Worm (Caenorhabditis elegans) whole organism, L2 larva: Measurements from ENCODE around the gene arrd-26.

Experiments used
- C34F6.9 ChIP-seq: fragments of 150-350 bp; optimal IDR thresholded peaks from 2 replicates; lab custom pipeline; 2014; ENCODE audit warnings: missing biosample characterization, missing genetic modification characterization
- F13H6.1 ChIP-seq: sonication (generic microtip); optimal IDR thresholded peaks from 2 replicates; lab custom pipeline; 2016; ENCODE audit warnings: missing genetic modification characterization, missing compliant biosample characterization
- R02D3.7 ChIP-seq: fragments of 150-350 bp; optimal IDR thresholded peaks from 2 replicates; lab custom pipeline; 2014; ENCODE audit warnings: missing biosample characterization, missing genetic modification characterization
- Y55F3AM.14 ChIP-seq: fragments of 200-800 bp; sonication (Bioruptor generic); optimal IDR thresholded peaks from 2 replicates; lab custom pipeline; 2018; ENCODE audit warnings: mild to moderate bottlenecking, missing genetic modification characterization, missing compliant biosample characterization
- ZK546.5 ChIP-seq: sonication (generic microtip); optimal IDR thresholded peaks from 2 replicates; lab custom pipeline; 2017; ENCODE audit warnings: missing biosample characterization, missing genetic modification characterization
- alr-1 ChIP-seq: fragments of 150-350 bp; optimal IDR thresholded peaks from 2 replicates; lab custom pipeline; 2014; ENCODE audit warnings: missing biosample characterization, missing genetic modification characterization
- aly-2 ChIP-seq: fragments of 150-350 bp; optimal IDR thresholded peaks from 2 replicates; lab custom pipeline; 2014; ENCODE audit warnings: missing biosample characterization, missing genetic modification characterization
- ama-1 ChIP-seq: fragments of 150-350 bp; optimal IDR thresholded peaks from 2 replicates; lab custom pipeline; 2018; ENCODE audit warnings: inconsistent platforms
- blmp-1 ChIP-seq: sonication (generic microtip); optimal IDR thresholded peaks from 2 replicates; lab custom pipeline; 2017; ENCODE audit warnings: missing genetic modification characterization, mild to moderate bottlenecking, missing compliant biosample characterization, antibody characterized with exemption, moderate library complexity; ENCODE audit not compliant: insufficient read depth
- ceh-16 ChIP-seq: fragments of 150-350 bp; optimal IDR thresholded peaks from 2 replicates; lab custom pipeline; 2014; ENCODE audit warnings: missing biosample characterization, missing genetic modification characterization
- ceh-82 ChIP-seq: fragments of 150-350 bp; optimal IDR thresholded peaks from 2 replicates; lab custom pipeline; 2014; ENCODE audit warnings: missing biosample characterization, missing genetic modification characterization
- crh-2 ChIP-seq: sonication (generic microtip); optimal IDR thresholded peaks from 2 replicates; lab custom pipeline; 2017; ENCODE audit warnings: missing biosample characterization, missing genetic modification characterization
- dmd-4 ChIP-seq: sonication (generic microtip); optimal IDR thresholded peaks from 2 replicates; lab custom pipeline; 2017; ENCODE audit warnings: missing biosample characterization, missing genetic modification characterization
- egl-27 ChIP-seq: sonication (generic microtip); optimal IDR thresholded peaks from 3 replicates; lab custom pipeline; 2017; ENCODE audit warnings: missing biosample characterization, missing genetic modification reagents, missing genetic modification characterization
- elt-1 ChIP-seq: fragments of 150-350 bp; optimal IDR thresholded peaks from 2 replicates; lab custom pipeline; 2014; ENCODE audit warnings: missing biosample characterization, missing genetic modification characterization
- elt-3 ChIP-seq: sonication (generic microtip); optimal IDR thresholded peaks from 2 replicates; lab custom pipeline; 2017; ENCODE audit warnings: missing biosample characterization, missing genetic modification characterization
- fos-1 ChIP-seq: fragments of 150-350 bp; optimal IDR thresholded peaks from 2 replicates; lab custom pipeline; 2014; ENCODE audit warnings: missing biosample characterization, missing genetic modification characterization
- gmeb-1 ChIP-seq: fragments of 150-350 bp; optimal IDR thresholded peaks from 2 replicates; lab custom pipeline; 2014; ENCODE audit warnings: missing biosample characterization, missing genetic modification characterization
- lin-11 ChIP-seq: fragments of 150-350 bp; sonication (generic microtip); optimal IDR thresholded peaks from 2 replicates; lab custom pipeline; 2014; ENCODE audit warnings: missing biosample characterization, missing genetic modification characterization, inconsistent platforms, mixed read lengths
- lin-13 ChIP-seq: fragments of 150-350 bp; optimal IDR thresholded peaks from 2 replicates; lab custom pipeline; 2014; ENCODE audit warnings: missing biosample characterization, missing genetic modification reagents, missing genetic modification characterization
- lin-39 ChIP-seq: fragments of 150-350 bp; optimal IDR thresholded peaks from 2 replicates; lab custom pipeline; 2014; ENCODE audit warnings: missing biosample characterization, missing genetic modification reagents, missing genetic modification characterization
- lsy-2 ChIP-seq, 2 experiments: fragments of 150-350 bp in 1 of 2; sonication (generic microtip) in 1 of 2; optimal IDR thresholded peaks; 2 replicates each; lab custom pipeline; 2014 to 2017; ENCODE audit warnings: missing biosample characterization in 2 of 2, missing genetic modification characterization in 2 of 2
- mab-5 ChIP-seq: fragments of 150-350 bp; optimal IDR thresholded peaks from 2 replicates; lab custom pipeline; 2014; ENCODE audit warnings: missing biosample characterization, missing genetic modification characterization
- mbf-1 ChIP-seq: sonication (generic microtip); optimal IDR thresholded peaks from 2 replicates; lab custom pipeline; 2017; ENCODE audit warnings: missing biosample characterization, missing genetic modification characterization
- mdl-1 ChIP-seq, 2 experiments: fragments of 150-350 bp in 1 of 2; sonication (generic microtip) in 1 of 2; optimal IDR thresholded peaks; 2 replicates each; lab custom pipeline; 2017; ENCODE audit warnings: missing biosample characterization in 2 of 2, missing genetic modification characterization in 2 of 2
- nhr-10 ChIP-seq: sonication (generic microtip); optimal IDR thresholded peaks from 2 replicates; lab custom pipeline; 2017; ENCODE audit warnings: missing biosample characterization, missing genetic modification characterization
- nhr-11 ChIP-seq: fragments of 150-350 bp; optimal IDR thresholded peaks from 2 replicates; lab custom pipeline; 2014; ENCODE audit warnings: missing biosample characterization, missing genetic modification characterization
- nhr-12 ChIP-seq: fragments of 150-350 bp; optimal IDR thresholded peaks from 2 replicates; lab custom pipeline; 2014; ENCODE audit warnings: missing biosample characterization, missing genetic modification characterization
- nhr-129 ChIP-seq: fragments of 150-350 bp; optimal IDR thresholded peaks from 2 replicates; lab custom pipeline; 2014; ENCODE audit warnings: missing biosample characterization, missing genetic modification characterization
- nhr-21 ChIP-seq: fragments of 150-350 bp; optimal IDR thresholded peaks from 2 replicates; lab custom pipeline; 2014; ENCODE audit warnings: missing biosample characterization, missing genetic modification characterization
- nhr-23 ChIP-seq: fragments of 150-350 bp; optimal IDR thresholded peaks from 2 replicates; lab custom pipeline; 2014; ENCODE audit warnings: missing biosample characterization, missing genetic modification reagents, missing genetic modification characterization
- nhr-237 ChIP-seq: fragments of 150-350 bp; optimal IDR thresholded peaks from 2 replicates; lab custom pipeline; 2014; ENCODE audit warnings: missing biosample characterization, missing genetic modification characterization
- nhr-25 ChIP-seq: fragments of 150-350 bp; sonication (generic microtip); optimal IDR thresholded peaks from 3 replicates; lab custom pipeline; 2014; ENCODE audit warnings: missing biosample characterization, missing genetic modification characterization
- nhr-6 ChIP-seq: fragments of 150-350 bp; optimal IDR thresholded peaks from 2 replicates; lab custom pipeline; 2014; ENCODE audit warnings: missing biosample characterization, missing genetic modification characterization
- nhr-77 ChIP-seq: fragments of 150-350 bp; optimal IDR thresholded peaks from 2 replicates; lab custom pipeline; 2014; ENCODE audit warnings: missing biosample characterization, missing genetic modification characterization
- peb-1 ChIP-seq: fragments of 150-350 bp; optimal IDR thresholded peaks from 2 replicates; lab custom pipeline; 2014; ENCODE audit warnings: missing biosample characterization, missing genetic modification characterization
- sem-4 ChIP-seq: fragments of 150-350 bp; optimal IDR thresholded peaks from 2 replicates; lab custom pipeline; 2014; ENCODE audit warnings: missing biosample characterization, missing genetic modification reagents, missing genetic modification characterization
- skn-1 ChIP-seq: sonication (generic microtip); optimal IDR thresholded peaks from 2 replicates; lab custom pipeline; 2017; ENCODE audit warnings: missing biosample characterization, missing genetic modification characterization
- sma-3 ChIP-seq: sonication (generic microtip); optimal IDR thresholded peaks from 2 replicates; lab custom pipeline; 2016; ENCODE audit warnings: missing genetic modification reagents, missing genetic modification characterization, missing compliant biosample characterization
- sma-9 ChIP-seq, 2 experiments: fragments of 150-350 bp in 1 of 2; sonication (generic microtip) in 1 of 2; optimal IDR thresholded peaks; 2 replicates each; lab custom pipeline; 2014 to 2016; ENCODE audit warnings: missing genetic modification characterization in 2 of 2, mild to moderate bottlenecking in 1 of 2, missing biosample characterization in 1 of 2, missing compliant biosample characterization in 1 of 2, missing genetic modification reagents in 1 of 2, moderate library complexity in 1 of 2
- snpc-4 ChIP-seq: fragments of 150-350 bp; optimal IDR thresholded peaks from 2 replicates; lab custom pipeline; 2014; ENCODE audit warnings: missing biosample characterization, missing genetic modification characterization
- unc-39 ChIP-seq: fragments of 150-350 bp; optimal IDR thresholded peaks from 2 replicates; lab custom pipeline; 2014; ENCODE audit warnings: missing biosample characterization, missing genetic modification characterization
- unc-55 ChIP-seq: fragments of 150-350 bp; sonication (generic microtip); optimal IDR thresholded peaks from 3 replicates; lab custom pipeline; 2014; ENCODE audit warnings: missing biosample characterization, missing genetic modification reagents, missing genetic modification characterization
- unc-62 ChIP-seq: fragments of 150-350 bp; optimal IDR thresholded peaks from 2 replicates; lab custom pipeline; 2014; ENCODE audit warnings: missing biosample characterization, missing genetic modification reagents, missing genetic modification characterization
- zag-1 ChIP-seq: fragments of 150-350 bp; optimal IDR thresholded peaks from 2 replicates; lab custom pipeline; 2014; ENCODE audit warnings: missing biosample characterization, missing genetic modification characterization
- ztf-1 ChIP-seq: fragments of 200-800 bp; sonication (Bioruptor generic); conservative IDR thresholded peaks from 2 replicates; pipeline ENCODE4 v1.3.6; 2022; ENCODE audit warnings: missing genetic modification characterization, missing compliant biosample characterization
- ztf-11 ChIP-seq: sonication (generic microtip); optimal IDR thresholded peaks from 2 replicates; lab custom pipeline; 2017; ENCODE audit warnings: missing biosample characterization, missing genetic modification characterization
- ztf-4 ChIP-seq: fragments of 150-350 bp; optimal IDR thresholded peaks from 2 replicates; lab custom pipeline; 2014; ENCODE audit warnings: missing biosample characterization, missing genetic modification characterization

arrd-26 gene

DNA sequence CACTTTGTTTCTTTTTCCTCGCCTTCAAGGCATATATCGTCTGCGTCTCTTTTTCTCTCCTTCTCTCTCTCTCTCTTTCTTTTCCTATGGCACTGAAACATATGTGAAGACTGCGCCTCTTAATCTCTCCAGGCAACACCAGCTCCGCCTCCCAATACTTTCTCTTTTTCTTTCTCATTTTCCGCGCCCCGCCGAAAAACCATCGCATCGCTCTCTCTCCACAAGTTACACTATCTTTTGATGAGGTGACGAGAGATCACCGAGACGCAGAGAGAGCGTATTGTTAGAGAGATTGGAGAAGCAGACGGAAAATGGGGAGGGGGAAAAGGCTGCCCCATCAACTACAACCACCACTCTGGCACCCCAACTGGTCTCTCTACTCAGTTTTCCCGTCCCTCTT lies 17.2 kb upstream of the arrd-26 start:
- TF ChIP-seq C34F6.9 (tag; lab: Kevin White, UChicago) (peak; percentile 90), nhr-25 (peak; percentile 67), elt-3 (tag; lab: Kevin White, UChicago) (no peak), nhr-23 (tag; lab: Kevin White, UChicago) (no peak), mab-5 (tag; lab: Kevin White, UChicago) (peak; percentile 85), unc-55 (GFP tag; lab: Kevin White, UChicago) (peak; percentile 87), lin-39 (tag; lab: Kevin White, UChicago) (no peak), nhr-11 (peak; percentile 12), R02D3.7 (no peak), nhr-77 (no peak), dmd-4 (peak; percentile 56), nhr-21 (tag; lab: Kevin White, UChicago) (peak; percentile 61), gmeb-1 (tag; lab: Kevin White, UChicago) (no peak), unc-62 (GFP tag; lab: Kevin White, UChicago) (peak; percentile 24), nhr-237 (tag; lab: Kevin White, UChicago) (no peak), nhr-6 (tag; lab: Kevin White, UChicago) (peak; percentile 75), nhr-12 (tag; lab: Kevin White, UChicago) (no peak), fos-1 (peak; percentile 76), ceh-16 (no peak), lin-13 (peak; percentile 82), egl-27 (tag; lab: Kevin White, UChicago) (peak; percentile 75), ama-1 (lab: Kevin White, UChicago) (peak; percentile 41), Y55F3AM.14 (peak; percentile 62), alr-1 (no peak), elt-1 (tag; lab: Kevin White, UChicago) (no peak), ztf-1 (no peak), unc-39 (tag; lab: Kevin White, UChicago) (no peak), ceh-82 (tag; lab: Kevin White, UChicago) (no peak), mdl-1 (tag; optimal IDR thresholded peaks at IDR 0.05; lab: Kevin White, UChicago) (peak in 1 of 2 experiments; percentile 64), nhr-10 (tag; lab: Kevin White, UChicago) (no peak), crh-2 (peak; percentile 89), sma-9 (GFP tag; optimal IDR thresholded peaks at IDR 0.05; lab: Kevin White, UChicago) (peak; percentile 86), sma-9 (tag; optimal IDR thresholded peaks at IDR 0.05; lab: Kevin White, UChicago) (no peak), mbf-1 (tag; lab: Kevin White, UChicago) (no peak), F13H6.1 (tag; lab: Kevin White, UChicago) (peak; percentile 93), blmp-1 (tag; lab: Kevin White, UChicago) (peak; percentile 95), snpc-4 (tag; lab: Kevin White, UChicago) (no peak), zag-1 (peak; percentile 91), aly-2 (tag; lab: Kevin White, UChicago) (no peak), peb-1 (tag; lab: Kevin White, UChicago) (no peak), lsy-2 (tag; optimal IDR thresholded peaks at IDR 0.05; lab: Kevin White, UChicago) (peak; percentile 46 to 85), sem-4 (tag; lab: Kevin White, UChicago) (peak; percentile 81), ztf-4 (tag; lab: Kevin White, UChicago) (peak; percentile 60), sma-3 (GFP tag; lab: Kevin White, UChicago) (peak; percentile 60), nhr-129 (tag; lab: Kevin White, UChicago) (peak; percentile 90), ZK546.5 (tag; lab: Kevin White, UChicago) (no peak), lin-11 (tag; lab: Kevin White, UChicago) (no peak), skn-1 (tag; lab: Kevin White, UChicago) (no peak), ztf-11 (tag; lab: Kevin White, UChicago) (no peak)
